Worm (Caenorhabditis elegans) whole organism, L4/young adult: ENCODE measurements around the gene T21D9.2.

Experiments
- W03F9.2 ChIP-seq: fragments of 150-350 bp; optimal IDR thresholded peaks from 2 replicates; lab custom pipeline; 2014; ENCODE audit warnings: missing biosample characterization, missing genetic modification characterization
- dao-5 ChIP-seq: sonication (generic microtip); optimal IDR thresholded peaks from 2 replicates; lab custom pipeline; 2016; ENCODE audit warnings: missing genotype, missing genetic modification characterization, moderate library complexity, missing compliant biosample characterization
- him-1 ChIP-seq: sonication (generic microtip); optimal IDR thresholded peaks from 2 replicates; lab custom pipeline; 2016; ENCODE audit warnings: missing genotype, missing genetic modification reagents, missing genetic modification characterization, missing compliant biosample characterization

ce11 chrX:2079536-2079935 is 17.2 kb downstream of the T21D9.2 start, which contains the start of gene F49H12.4:
- TF ChIP-seq dao-5 (tag; lab: Kevin White, UChicago) = no peak
- TF ChIP-seq him-1 = no peak
- no peak for TF ChIP-seq W03F9.2 (tag; lab: Kevin White, UChicago)
